Worm (Caenorhabditis elegans) whole organism, late embryonic: ENCODE measurements around the gene irg-3.
"Not testable (repeated sequence)": the region's sequence is repeated elsewhere in the genome, so short reads cannot be mapped to it uniquely, and the experiment has no call there.

Experiments
- C08G9.2 ChIP-seq: sonication (generic microtip); optimal IDR thresholded peaks from 2 replicates; lab custom pipeline; 2016; ENCODE audit warnings: mild to moderate bottlenecking, missing genetic modification characterization, moderate library complexity, missing compliant biosample characterization
- F13H6.1 ChIP-seq: sonication (generic microtip); optimal IDR thresholded peaks from 2 replicates; lab custom pipeline; 2016; ENCODE audit warnings: missing genetic modification characterization, missing compliant biosample characterization
- T23F11.4 ChIP-seq: fragments of 200-800 bp; sonication (Bioruptor generic); optimal IDR thresholded peaks from 2 replicates; lab custom pipeline; 2018; ENCODE audit warnings: mild to moderate bottlenecking, missing genetic modification characterization, missing compliant biosample characterization
- ceh-14 ChIP-seq: sonication (generic microtip); optimal IDR thresholded peaks from 2 replicates; lab custom pipeline; 2016; ENCODE audit warnings: missing genotype, missing genetic modification characterization, missing compliant biosample characterization
- ceh-18 ChIP-seq: sonication (generic microtip); optimal IDR thresholded peaks from 2 replicates; lab custom pipeline; 2016; ENCODE audit warnings: missing genetic modification characterization, missing compliant biosample characterization
- ceh-19 ChIP-seq: fragments of 200-800 bp; sonication (Bioruptor generic); optimal IDR thresholded peaks from 2 replicates; lab custom pipeline; 2018; ENCODE audit warnings: mild to moderate bottlenecking, missing genetic modification characterization, missing compliant biosample characterization
- ceh-24 ChIP-seq: sonication (generic microtip); optimal IDR thresholded peaks from 2 replicates; lab custom pipeline; 2016; ENCODE audit warnings: mild to moderate bottlenecking, missing genetic modification characterization, missing compliant biosample characterization
- ceh-48 ChIP-seq: sonication (generic microtip); optimal IDR thresholded peaks from 2 replicates; lab custom pipeline; 2016; ENCODE audit warnings: missing genetic modification characterization, inconsistent platforms, missing compliant biosample characterization
- ceh-6 ChIP-seq: fragments of 200-800 bp; sonication (Bioruptor generic); optimal IDR thresholded peaks from 2 replicates; lab custom pipeline; 2018; ENCODE audit warnings: mild to moderate bottlenecking, missing genetic modification characterization, missing compliant biosample characterization
- che-1 ChIP-seq: sonication (generic microtip); optimal IDR thresholded peaks from 2 replicates; lab custom pipeline; 2016; ENCODE audit warnings: mild to moderate bottlenecking, missing genetic modification characterization, missing compliant biosample characterization
- dve-1 ChIP-seq: sonication (generic microtip); optimal IDR thresholded peaks from 2 replicates; lab custom pipeline; 2017; ENCODE audit warnings: antibody characterized with exemption, mild to moderate bottlenecking, missing genetic modification characterization, missing compliant biosample characterization
- elt-2 ChIP-seq: sonication (generic microtip); optimal IDR thresholded peaks from 2 replicates; lab custom pipeline; 2016; ENCODE audit warnings: missing genetic modification reagents, missing genetic modification characterization, missing compliant biosample characterization
- elt-4 ChIP-seq: sonication (generic microtip); optimal IDR thresholded peaks from 2 replicates; lab custom pipeline; 2016; ENCODE audit warnings: missing genetic modification characterization, missing compliant biosample characterization
- fkh-10 ChIP-seq: fragments of 150-350 bp; optimal IDR thresholded peaks from 2 replicates; lab custom pipeline; 2014; ENCODE audit warnings: missing biosample characterization, missing genetic modification reagents, missing genetic modification characterization
- gmeb-2 ChIP-seq: sonication (generic microtip); optimal IDR thresholded peaks from 2 replicates; lab custom pipeline; 2016; ENCODE audit warnings: missing genetic modification characterization, inconsistent platforms, missing compliant biosample characterization
- hlh-30 ChIP-seq: sonication (generic microtip); optimal IDR thresholded peaks from 2 replicates; lab custom pipeline; 2017; ENCODE audit warnings: antibody characterized with exemption, missing genetic modification characterization, missing compliant biosample characterization; ENCODE audit not compliant: insufficient read depth
- hlh-6 ChIP-seq: sonication (generic microtip); optimal IDR thresholded peaks from 2 replicates; lab custom pipeline; 2016; ENCODE audit warnings: missing genotype, missing genetic modification characterization, missing compliant biosample characterization
- hlh-8 ChIP-seq: sonication (generic microtip); optimal IDR thresholded peaks from 2 replicates; lab custom pipeline; 2016; ENCODE audit warnings: missing genotype, missing genetic modification characterization, missing compliant biosample characterization
- lin-11 ChIP-seq: fragments of 200-800 bp; sonication (Bioruptor generic); optimal IDR thresholded peaks from 2 replicates; lab custom pipeline; 2018; ENCODE audit warnings: mild to moderate bottlenecking, missing genetic modification characterization, missing compliant biosample characterization
- nfya-1 ChIP-seq: sonication (generic microtip); optimal IDR thresholded peaks from 2 replicates; lab custom pipeline; 2017; ENCODE audit warnings: missing genetic modification characterization, mild to moderate bottlenecking, missing compliant biosample characterization, antibody characterized with exemption, moderate library complexity
- nhr-232 ChIP-seq: sonication (generic microtip); optimal IDR thresholded peaks from 2 replicates; lab custom pipeline; 2016; ENCODE audit warnings: missing genetic modification characterization, missing compliant biosample characterization
- npax-4 ChIP-seq: sonication (generic microtip); optimal IDR thresholded peaks from 2 replicates; lab custom pipeline; 2016; ENCODE audit warnings: missing genetic modification characterization, missing compliant biosample characterization
- odd-2 ChIP-seq: sonication (generic microtip); optimal IDR thresholded peaks from 2 replicates; lab custom pipeline; 2017; ENCODE audit warnings: antibody characterized with exemption, mild to moderate bottlenecking, missing genetic modification characterization, missing compliant biosample characterization
- pag-3 ChIP-seq: sonication (generic microtip); optimal IDR thresholded peaks from 2 replicates; lab custom pipeline; 2016; ENCODE audit warnings: missing compliant biosample characterization, missing genetic modification characterization, borderline replicate concordance
- pha-4 ChIP-seq: fragments of 150-350 bp; optimal IDR thresholded peaks from 2 replicates; lab custom pipeline; 2018; ENCODE audit warnings: missing biosample characterization, missing genetic modification reagents, missing genetic modification characterization
- ref-2 ChIP-seq: sonication (generic microtip); optimal IDR thresholded peaks from 2 replicates; lab custom pipeline; 2016; ENCODE audit warnings: missing genetic modification characterization, missing compliant biosample characterization
- sdc-2 ChIP-seq: sonication (generic microtip); optimal IDR thresholded peaks from 2 replicates; lab custom pipeline; 2016; ENCODE audit warnings: missing genotype, missing genetic modification characterization, missing compliant biosample characterization
- sox-2 ChIP-seq: fragments of 200-800 bp; sonication (Bioruptor generic); IDR thresholded peaks from 2 replicates; pipeline ENCODE4 v1.3.6; 2022; ENCODE audit warnings: missing genetic modification reagents, missing genetic modification characterization, missing compliant biosample characterization
- sox-4 ChIP-seq: sonication (generic microtip); optimal IDR thresholded peaks from 2 replicates; lab custom pipeline; 2017; ENCODE audit warnings: mild to moderate bottlenecking, missing genetic modification characterization, inconsistent platforms, missing compliant biosample characterization
- syd-9 ChIP-seq: sonication (generic microtip); optimal IDR thresholded peaks from 2 replicates; lab custom pipeline; 2016; ENCODE audit warnings: mild to moderate bottlenecking, missing genetic modification characterization, moderate library complexity, missing compliant biosample characterization
- tbx-7 ChIP-seq: sonication (generic microtip); optimal IDR thresholded peaks from 2 replicates; lab custom pipeline; 2016; ENCODE audit warnings: missing genotype, missing genetic modification characterization, missing compliant biosample characterization
- unc-42 ChIP-seq: sonication (generic microtip); optimal IDR thresholded peaks from 2 replicates; lab custom pipeline; 2016; ENCODE audit warnings: missing genotype, missing genetic modification characterization, missing compliant biosample characterization
- unc-55 ChIP-seq: sonication (generic microtip); optimal IDR thresholded peaks from 2 replicates; lab custom pipeline; 2017; ENCODE audit warnings: missing biosample characterization, missing genetic modification reagents, missing genetic modification characterization
- ztf-16 ChIP-seq: sonication (generic microtip); optimal IDR thresholded peaks from 2 replicates; lab custom pipeline; 2017; ENCODE audit warnings: missing genetic modification characterization, missing compliant biosample characterization

Gene irg-3

ce11 chrV:2592173-2592676, at the start of gene irg-3:
Gene irg-3, plus strand, starts transcription at chrV:2592591.
- TF ChIP-seq C08G9.2 (tag; lab: Kevin White, UChicago): no peak
- no peak for TF ChIP-seq pag-3 (tag; lab: Kevin White, UChicago)
- no peak for TF ChIP-seq ceh-48 (tag; lab: Kevin White, UChicago)
- TF ChIP-seq F13H6.1 (tag; lab: Kevin White, UChicago): no peak
- TF ChIP-seq gmeb-2 (tag; lab: Kevin White, UChicago): no peak
- no peak for TF ChIP-seq dve-1
- no peak for TF ChIP-seq ceh-18 (tag; lab: Kevin White, UChicago)
- TF ChIP-seq elt-4: no peak
- no peak for TF ChIP-seq sox-4 (tag; lab: Kevin White, UChicago)
- no peak for TF ChIP-seq ceh-6
- no peak for TF ChIP-seq pha-4 (tag; lab: Kevin White, UChicago)
- TF ChIP-seq ceh-14 (tag; lab: Kevin White, UChicago): no peak
- TF ChIP-seq lin-11 (tag; lab: Kevin White, UChicago): no peak
- TF ChIP-seq, all 69 proteins: peak for 0

ce11 chrV:2561390-2561789, 31.0 kb upstream of the irg-3 start, which contains the start of gene gst-10:
Gene gst-10, plus strand, starts transcription at chrV:2561690.
- not testable (repeated sequence) for TF ChIP-seq nfya-1 (tag; lab: Kevin White, UChicago); T23F11.4 (GFP tag; lab: Kevin White, UChicago); tbx-7 (tag; lab: Kevin White, UChicago)
- TF ChIP-seq, all 69 proteins: peak for 0; not testable (repeated sequence) for 69

ce11 chrV:2565525-2565924, 26.9 kb upstream of the irg-3 start, which contains the start of gene Y45G12C.1:
Gene Y45G12C.1, plus strand, starts transcription at chrV:2565683.
- TF ChIP-seq ceh-19 (GFP tag; lab: Kevin White, UChicago) (no peak), hlh-6 (tag; lab: Kevin White, UChicago) (no peak), sox-4 (tag; lab: Kevin White, UChicago) (no peak), tbx-7 (tag; lab: Kevin White, UChicago) (no peak), ref-2 (tag; lab: Kevin White, UChicago) (no peak), elt-2 (tag; lab: Kevin White, UChicago) (peak; percentile 46)

- TF ChIP-seq syd-9 (tag; lab: Kevin White, UChicago) (no peak), C08G9.2 (tag; lab: Kevin White, UChicago) (no peak), hlh-30 (tag; lab: Kevin White, UChicago) (no peak), unc-55 (GFP tag; lab: Kevin White, UChicago) (no peak), ztf-16 (tag; lab: Kevin White, UChicago) (no peak), dve-1 (no peak), pha-4 (tag; lab: Kevin White, UChicago) (no peak), fkh-10 (GFP tag; lab: Kevin White, UChicago) (no peak), npax-4 (tag; lab: Kevin White, UChicago) (no peak), ceh-24 (tag; lab: Kevin White, UChicago) (no peak), sox-2 (GFP tag; lab: Robert Waterston, UW) (no peak), ceh-19 (GFP tag; lab: Kevin White, UChicago) (no peak), che-1 (tag; lab: Kevin White, UChicago) (no peak), ceh-6 (no peak), ceh-48 (tag; lab: Kevin White, UChicago) (no peak), nhr-232 (tag; lab: Kevin White, UChicago) (no peak), unc-42 (tag; lab: Kevin White, UChicago) (no peak), hlh-8 (no peak), sdc-2 (tag; lab: Kevin White, UChicago) (no peak), odd-2 (tag; lab: Kevin White, UChicago) (no peak)
Observed at ce11 chrV:2570643-2571042, 21.7 kb upstream of the irg-3 start, which contains the start of gene srj-19. Gene srj-19, minus strand, starts transcription at chrV:2570743.
